Worm (Caenorhabditis elegans): ENCODE results near the gene F27D9.2.

DNA sequence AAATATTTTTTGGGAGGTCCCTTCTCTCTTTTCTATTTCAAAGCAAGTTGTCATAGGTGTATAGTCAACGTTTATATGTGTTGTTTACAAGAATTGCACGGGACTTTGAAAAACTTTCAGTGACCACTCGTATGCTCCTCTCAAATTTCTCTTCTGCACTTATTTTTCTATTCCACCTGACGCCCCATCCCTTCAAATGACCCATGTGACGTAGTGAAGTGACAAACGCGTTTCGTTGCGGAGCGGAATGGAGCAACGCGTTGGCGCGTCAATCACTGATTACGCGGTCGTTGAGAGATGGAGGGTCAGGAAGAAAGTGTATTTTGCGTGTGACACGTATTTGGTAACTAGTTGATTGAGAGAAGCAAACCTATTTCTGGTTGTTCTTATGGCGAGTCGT is 36.8 kb upstream of the F27D9.2 start:
- no peak for TF ChIP-seq W03F9.2 (tag; optimal IDR thresholded peaks at IDR 0.05)
- TF ChIP-seq him-1 (tag; optimal IDR thresholded peaks at IDR 0.05), result no peak
- no peak for TF ChIP-seq dao-5 (tag; optimal IDR thresholded peaks at IDR 0.05)
